Worm (Caenorhabditis elegans) whole organism, L3 larva: ENCODE measurements around the gene srbc-62.
"Not testable (repeated sequence)": the region's sequence is repeated elsewhere in the genome, so short reads cannot be mapped to it uniquely, and the experiment has no call there.

Experiments used
- ZK546.5 ChIP-seq: sonication (generic microtip); optimal IDR thresholded peaks from 2 replicates; lab custom pipeline; 2017; ENCODE audit warnings: missing biosample characterization, missing genetic modification characterization
- aly-2 ChIP-seq: fragments of 150-350 bp; optimal IDR thresholded peaks from 2 replicates; lab custom pipeline; 2014; ENCODE audit warnings: missing biosample characterization, missing genetic modification characterization
- ama-1 ChIP-seq: fragments of 150-350 bp; optimal IDR thresholded peaks from 2 replicates; lab custom pipeline; 2018
- ceh-82 ChIP-seq: fragments of 150-350 bp; optimal IDR thresholded peaks from 2 replicates; lab custom pipeline; 2014; ENCODE audit warnings: missing biosample characterization, missing genetic modification characterization
- ceh-9 ChIP-seq: sonication (generic microtip); optimal IDR thresholded peaks from 2 replicates; lab custom pipeline; 2018; ENCODE audit warnings: missing biosample characterization, missing genetic modification characterization
- egl-27 ChIP-seq: sonication (generic microtip); optimal IDR thresholded peaks from 4 replicates; lab custom pipeline; 2017; ENCODE audit warnings: missing biosample characterization, missing genetic modification reagents, missing genetic modification characterization
- egl-5 ChIP-seq: fragments of 150-350 bp; optimal IDR thresholded peaks from 2 replicates; lab custom pipeline; 2017; ENCODE audit warnings: missing biosample characterization, missing genetic modification reagents, missing genetic modification characterization, inconsistent platforms
- elt-2 ChIP-seq: sonication (generic microtip); optimal IDR thresholded peaks from 2 replicates; lab custom pipeline; 2016; ENCODE audit warnings: missing genetic modification reagents, mild to moderate bottlenecking, missing genetic modification characterization, missing compliant biosample characterization
- elt-3 ChIP-seq, 3 experiments: fragments of 150-350 bp in 1 of 3; sonication (generic microtip) in 2 of 3; optimal IDR thresholded peaks; 2 replicates in 2 of 3; 4 replicates in 1 of 3; lab custom pipeline; 2014 to 2017; ENCODE audit warnings: missing biosample characterization in 3 of 3, missing genetic modification characterization in 3 of 3
- fkh-10 ChIP-seq: sonication (generic microtip); optimal IDR thresholded peaks from 2 replicates; lab custom pipeline; 2017; ENCODE audit warnings: missing biosample characterization, missing genetic modification reagents, missing genetic modification characterization
- fkh-2 ChIP-seq: fragments of 150-350 bp; optimal IDR thresholded peaks from 2 replicates; lab custom pipeline; 2014; ENCODE audit warnings: missing biosample characterization, missing genetic modification reagents, missing genetic modification characterization
- fos-1 ChIP-seq: fragments of 150-350 bp; optimal IDR thresholded peaks from 2 replicates; lab custom pipeline; 2014; ENCODE audit warnings: missing biosample characterization, missing genetic modification characterization
- hmg-11 ChIP-seq: sonication (generic microtip); optimal IDR thresholded peaks from 2 replicates; lab custom pipeline; 2016; ENCODE audit warnings: missing genetic modification characterization, missing compliant biosample characterization
- jun-1 ChIP-seq: fragments of 150-350 bp; optimal IDR thresholded peaks from 2 replicates; lab custom pipeline; 2014; ENCODE audit warnings: missing biosample characterization, missing genetic modification reagents, missing genetic modification characterization
- lin-15B ChIP-seq: fragments of 150-350 bp; optimal IDR thresholded peaks from 2 replicates; lab custom pipeline; 2014; ENCODE audit warnings: missing biosample characterization, missing genetic modification characterization
- lsy-12 ChIP-seq: sonication (generic microtip); optimal IDR thresholded peaks from 2 replicates; lab custom pipeline; 2016; ENCODE audit warnings: mild to moderate bottlenecking, missing genetic modification characterization, missing compliant biosample characterization
- mdl-1 ChIP-seq: fragments of 150-350 bp; optimal IDR thresholded peaks from 2 replicates; lab custom pipeline; 2014; ENCODE audit warnings: missing biosample characterization, missing genetic modification characterization
- mml-1 ChIP-seq: fragments of 150-350 bp; sonication (generic microtip); optimal IDR thresholded peaks from 3 replicates; lab custom pipeline; 2014; ENCODE audit warnings: missing biosample characterization, missing genetic modification characterization
- nfya-1 ChIP-seq: sonication (generic microtip); optimal IDR thresholded peaks from 2 replicates; lab custom pipeline; 2017; ENCODE audit warnings: missing genetic modification characterization, mild to moderate bottlenecking, missing compliant biosample characterization, antibody characterized with exemption, moderate library complexity; ENCODE audit not compliant: insufficient read depth
- nhr-12 ChIP-seq: fragments of 150-350 bp; optimal IDR thresholded peaks from 2 replicates; lab custom pipeline; 2014; ENCODE audit warnings: missing biosample characterization, missing genetic modification characterization
- nhr-23 ChIP-seq: fragments of 150-350 bp; optimal IDR thresholded peaks from 2 replicates; lab custom pipeline; 2014; ENCODE audit warnings: missing biosample characterization, missing genetic modification reagents, missing genetic modification characterization
- nhr-237 ChIP-seq: fragments of 150-350 bp; optimal IDR thresholded peaks from 2 replicates; lab custom pipeline; 2014; ENCODE audit warnings: missing biosample characterization, missing genetic modification characterization
- nhr-67 ChIP-seq: fragments of 150-350 bp; optimal IDR thresholded peaks from 2 replicates; lab custom pipeline; 2014; ENCODE audit warnings: missing biosample characterization, missing genetic modification characterization
- nhr-76 ChIP-seq: fragments of 150-350 bp; sonication (generic microtip); optimal IDR thresholded peaks from 5 replicates; lab custom pipeline; 2014; ENCODE audit warnings: missing biosample characterization, missing genetic modification characterization
- nhr-77 ChIP-seq: fragments of 150-350 bp; optimal IDR thresholded peaks from 2 replicates; lab custom pipeline; 2014; ENCODE audit warnings: missing biosample characterization, missing genetic modification characterization
- pha-4 ChIP-seq: fragments of 150-350 bp; optimal IDR thresholded peaks from 2 replicates; lab custom pipeline; 2014; ENCODE audit warnings: missing biosample characterization, missing genetic modification reagents, missing genetic modification characterization
- pqm-1 ChIP-seq: fragments of 150-350 bp; optimal IDR thresholded peaks from 2 replicates; lab custom pipeline; 2017; ENCODE audit warnings: missing biosample characterization, missing genetic modification characterization, inconsistent platforms
- skn-1 ChIP-seq: fragments of 150-350 bp; optimal IDR thresholded peaks from 2 replicates; lab custom pipeline; 2014; ENCODE audit warnings: missing biosample characterization, missing genetic modification characterization
- snpc-4 ChIP-seq: fragments of 150-350 bp; optimal IDR thresholded peaks from 2 replicates; lab custom pipeline; 2014; ENCODE audit warnings: missing biosample characterization, missing genetic modification characterization
- tbx-2 ChIP-seq: sonication (generic microtip); optimal IDR thresholded peaks from 2 replicates; lab custom pipeline; 2016; ENCODE audit warnings: mild to moderate bottlenecking, missing genetic modification characterization, missing compliant biosample characterization
- zag-1 ChIP-seq: fragments of 150-350 bp; optimal IDR thresholded peaks from 2 replicates; lab custom pipeline; 2014; ENCODE audit warnings: missing biosample characterization, missing genetic modification characterization
- ztf-11 ChIP-seq: fragments of 150-350 bp; optimal IDR thresholded peaks from 2 replicates; lab custom pipeline; 2014; ENCODE audit warnings: missing biosample characterization, missing genetic modification characterization
- ztf-4 ChIP-seq: fragments of 150-350 bp; optimal IDR thresholded peaks from 2 replicates; lab custom pipeline; 2014; ENCODE audit warnings: missing biosample characterization, missing genetic modification characterization

srbc-62 gene

DNA sequence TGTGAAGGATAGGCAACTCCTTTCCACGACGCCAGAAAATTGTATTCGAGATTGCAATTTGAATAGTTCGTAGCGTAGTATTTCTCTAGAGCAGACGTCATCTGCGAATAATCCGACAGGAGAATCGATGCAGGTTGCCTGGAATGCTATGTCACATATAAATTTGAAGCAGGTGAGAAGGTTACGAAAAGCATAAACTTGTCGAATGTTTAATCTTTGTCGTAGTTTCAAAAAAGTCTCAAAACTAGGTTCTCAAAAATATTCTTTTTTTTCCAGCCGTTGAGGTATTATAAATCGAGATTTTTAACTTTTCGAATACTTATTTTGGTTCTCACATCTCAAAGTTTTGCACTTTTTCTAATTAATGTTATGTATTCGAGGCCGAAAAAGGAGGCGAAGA is 37.2 kb downstream of the srbc-62 start, which contains the start of gene srh-116:
TSS of gene srh-116 (minus strand) at position 101 of the 400 bp plus-strand sequence.
- not testable (repeated sequence) for TF ChIP-seq nhr-12; fkh-2 (tag; lab: Kevin White, UChicago); nhr-77 (tag; lab: Kevin White, UChicago)

DNA sequence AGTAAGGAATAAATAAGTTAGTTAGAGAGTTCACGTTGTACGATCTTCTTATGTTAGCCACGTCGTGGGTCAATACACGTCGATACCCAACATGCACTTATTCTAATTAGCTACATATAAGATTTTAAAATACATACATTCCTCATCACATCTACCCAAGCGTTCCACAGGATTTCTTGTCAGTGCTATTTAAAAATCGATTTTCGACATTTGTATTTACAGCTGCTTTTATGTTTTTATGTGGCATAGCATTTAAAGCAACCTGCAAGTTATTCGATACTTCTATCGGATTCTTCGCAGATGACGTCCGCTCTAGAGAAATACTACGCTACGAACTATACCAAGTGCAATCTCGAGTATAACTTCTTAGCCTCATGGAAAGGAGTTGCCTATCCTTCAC is 37.7 kb downstream of the srbc-62 start, which contains the start of gene srh-115:
TSS of gene srh-115 (plus strand) at position 301 of the 400 bp plus-strand sequence.
- no peak for TF ChIP-seq skn-1 (tag; lab: Kevin White, UChicago)
- TF ChIP-seq ceh-9 (tag; lab: Kevin White, UChicago) = no peak
- TF ChIP-seq tbx-2 = no peak
- TF ChIP-seq lsy-12 = no peak
- TF ChIP-seq aly-2 (tag; lab: Kevin White, UChicago) = no peak
- TF ChIP-seq mml-1 (tag; lab: Kevin White, UChicago) = no peak
- no peak for TF ChIP-seq ceh-82 (tag; lab: Kevin White, UChicago)
- no peak for TF ChIP-seq fkh-2 (tag; lab: Kevin White, UChicago)
- TF ChIP-seq fkh-10 = no peak
- TF ChIP-seq pqm-1 (tag; lab: Kevin White, UChicago) = no peak
- TF ChIP-seq ztf-4 = no peak
- no peak for TF ChIP-seq nhr-67
- TF ChIP-seq elt-3 (tag; optimal IDR thresholded peaks at IDR 0.05; lab: Kevin White, UChicago) = no peak
- TF ChIP-seq pha-4 (tag; lab: Kevin White, UChicago) = no peak
- no peak for TF ChIP-seq nhr-76

DNA sequence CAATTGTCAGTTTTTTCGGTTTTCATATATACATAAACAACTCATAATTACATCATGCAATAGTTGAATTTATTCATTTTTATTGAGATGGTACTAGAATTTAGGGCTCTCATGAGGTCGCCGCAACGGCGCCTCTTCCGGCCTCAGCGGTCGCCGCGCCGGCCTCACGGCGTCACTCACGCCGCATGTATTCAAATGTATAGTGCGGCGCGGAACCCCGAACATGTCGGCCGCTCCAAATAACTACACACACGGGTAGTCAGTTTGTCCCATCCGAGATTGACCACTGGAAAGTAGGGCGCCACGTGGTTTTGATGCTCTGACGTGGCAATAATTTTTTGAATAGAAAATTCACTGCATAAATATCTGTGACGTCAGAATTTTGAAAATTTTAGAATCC is 39.8 kb downstream of the srbc-62 start:
- TF ChIP-seq tbx-2 (no peak), skn-1 (tag; lab: Kevin White, UChicago) (no peak), nfya-1 (tag; lab: Kevin White, UChicago) (no peak)

DNA sequence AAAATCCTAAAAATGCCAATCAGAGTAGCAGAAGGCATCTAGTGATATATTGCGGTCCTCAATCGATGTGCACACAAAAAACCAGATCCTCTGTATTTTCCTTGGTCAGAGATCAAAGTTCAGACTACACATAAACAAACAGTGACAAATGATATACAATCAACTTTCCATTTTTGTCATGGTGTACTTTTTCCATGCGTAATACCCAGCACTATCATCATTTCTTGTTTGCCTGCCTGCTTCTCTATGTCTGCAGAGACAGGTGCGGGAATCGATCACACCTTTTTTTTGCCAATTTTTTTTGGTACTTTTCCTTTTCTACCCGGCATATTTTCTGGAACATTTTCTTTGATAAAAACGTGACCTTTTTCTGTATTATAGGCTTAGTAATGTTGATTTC is 40.5 kb downstream of the srbc-62 start:
- TF ChIP-seq pha-4 (tag; lab: Kevin White, UChicago) (no peak), pqm-1 (tag; lab: Kevin White, UChicago) (peak; percentile 14), nhr-23 (tag; lab: Kevin White, UChicago) (no peak), egl-27 (no peak), hmg-11 (tag; lab: Kevin White, UChicago) (no peak), ZK546.5 (no peak), elt-2 (tag; lab: Kevin White, UChicago) (peak; percentile 50), lin-15B (tag; lab: Kevin White, UChicago) (no peak), egl-5 (tag; lab: Kevin White, UChicago) (no peak), ceh-9 (tag; lab: Kevin White, UChicago) (no peak), nhr-237 (tag; lab: Kevin White, UChicago) (no peak), jun-1 (tag; lab: Kevin White, UChicago) (no peak), ama-1 (no peak), mml-1 (tag; lab: Kevin White, UChicago) (no peak), fkh-2 (tag; lab: Kevin White, UChicago) (no peak), skn-1 (tag; lab: Kevin White, UChicago) (peak; percentile 72)
- TF ChIP-seq, all 47 proteins: peak for 3

DNA sequence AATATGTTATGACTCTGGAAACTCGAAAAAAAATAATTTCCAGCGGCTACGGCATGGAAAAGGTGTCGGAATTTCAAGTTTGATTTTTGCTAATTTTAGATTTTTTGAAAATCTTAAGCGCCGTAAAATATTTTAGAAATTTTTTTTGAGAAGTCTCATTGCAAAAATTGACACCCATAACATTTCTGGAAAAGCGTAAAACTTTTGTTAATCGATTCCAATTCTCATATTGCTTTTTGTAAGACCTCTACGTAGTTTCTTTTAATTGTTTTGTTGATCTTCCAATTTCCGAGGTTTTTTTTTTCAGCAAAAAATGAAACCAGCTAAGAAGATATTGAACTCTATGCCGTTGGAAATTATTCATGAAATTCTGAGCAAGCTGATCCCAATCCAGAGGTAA is 41.1 kb downstream of the srbc-62 start, which contains the start of gene fbxa-85:
TSS of gene fbxa-85 (plus strand) at position 301 of the 400 bp plus-strand sequence.
- TF ChIP-seq jun-1 (tag; lab: Kevin White, UChicago) (no peak), mdl-1 (no peak), ZK546.5 (no peak), ztf-11 (tag; lab: Kevin White, UChicago) (no peak), fos-1 (no peak), nhr-237 (tag; lab: Kevin White, UChicago) (no peak), lsy-12 (no peak)

DNA sequence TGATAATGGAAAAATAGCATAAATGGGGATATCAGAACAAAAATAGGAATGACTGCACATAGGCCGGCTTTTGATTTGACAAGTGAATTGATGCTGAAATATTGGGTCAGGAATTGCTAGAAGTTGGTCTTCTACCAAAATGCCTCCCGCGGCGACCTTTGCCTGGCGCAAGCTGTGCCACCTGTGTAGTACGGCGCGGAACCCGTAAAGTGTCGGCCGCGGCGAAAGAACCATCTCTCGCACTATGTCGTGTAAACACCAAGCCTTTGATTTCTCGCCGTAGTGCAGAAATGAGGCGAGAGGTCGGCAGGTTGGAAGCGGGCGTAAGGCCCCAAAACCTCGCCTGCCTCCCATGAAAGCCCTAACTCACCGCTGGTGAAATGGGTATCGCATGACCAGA is 43.6 kb downstream of the srbc-62 start:
- TF ChIP-seq zag-1 (tag; lab: Kevin White, UChicago) = no peak
- TF ChIP-seq snpc-4 = peak; percentile 19
